In the genomic region with DNA sequence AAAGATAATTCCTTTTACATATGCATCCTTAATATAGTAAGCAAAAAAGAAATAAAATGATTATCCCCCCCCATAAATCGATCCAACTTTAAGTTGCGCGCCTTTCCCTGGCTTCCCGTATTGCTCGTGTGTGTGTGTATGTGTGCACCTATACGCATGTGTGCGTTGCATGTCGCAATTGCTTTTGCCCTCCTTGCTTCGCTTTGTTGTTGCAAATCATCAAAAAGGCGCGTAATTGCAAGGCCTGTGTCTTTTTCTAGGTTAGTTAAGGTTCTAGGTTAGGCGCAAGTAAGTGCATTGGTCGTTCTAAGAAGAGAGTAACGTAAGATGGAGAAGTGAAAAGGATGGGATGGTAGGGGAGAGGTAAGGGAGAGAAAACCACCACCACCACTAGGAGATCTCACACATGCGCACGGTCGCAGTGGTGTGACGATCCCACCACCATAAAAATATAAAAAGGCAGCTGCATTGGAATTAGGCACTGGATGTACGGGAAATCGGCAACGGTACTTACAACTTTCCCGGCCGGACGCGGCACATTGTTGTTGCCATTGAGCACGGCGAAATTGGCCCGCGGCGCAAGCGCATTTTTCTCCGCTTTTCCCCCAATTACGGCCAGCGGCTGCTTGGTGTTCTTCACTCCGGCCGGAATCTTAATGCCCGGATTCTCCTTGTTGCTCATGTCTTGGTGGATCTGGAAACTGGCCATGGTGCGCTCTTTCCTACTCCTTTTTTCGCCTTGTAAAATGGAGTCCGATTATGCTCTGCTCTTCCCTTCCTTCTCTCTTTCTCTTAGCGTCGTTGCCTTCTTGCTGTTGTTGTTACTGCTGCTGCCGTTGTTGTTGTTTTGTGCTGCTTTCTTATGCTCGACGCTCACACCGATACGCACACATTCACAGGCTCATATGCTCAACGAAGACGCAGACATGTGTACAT, we compare ENCODE assay signal across 3 fruit fly cellular contexts.
TF ChIP-seq lines count a peak whose summit lies in the region.

No protein-coding gene starts in this region.

- TF ChIP-seq CTCF in whole organism, embryonic (GFP tag; optimal IDR thresholded peaks at IDR 0.05; lab: Kevin White, UChicago) = no peak

TF ChIP-seq in whole organism, adult, 20 proteins besides CTCF, POLR2A, EP300 and RAD21:
- TF ChIP-seq pad (GFP tag; optimal IDR thresholded peaks at IDR 0.05; lab: Kevin White, UChicago) (peak; percentile 7), Clk (GFP tag; optimal IDR thresholded peaks at IDR 0.05; lab: Kevin White, UChicago) (no peak)

TF ChIP-seq in whole organism, embryonic, 481 proteins besides CTCF, POLR2A, EP300 and RAD21:
- TF ChIP-seq Aef1 (GFP tag; IDR thresholded peaks at IDR 0.05; lab: Robert Waterston, UW) = peak; percentile 64; the same call in 2 of the 3 replicates
- TF ChIP-seq CG15479 (GFP tag; optimal IDR thresholded peaks at IDR 0.05; lab: Kevin White, UChicago) = peak; percentile 79
- TF ChIP-seq CG3163 (GFP tag; optimal IDR thresholded peaks at IDR 0.05; lab: Kevin White, UChicago) = peak; percentile 57
- peak; percentile 73 for TF ChIP-seq Med (GFP tag; lab: Kevin White, UChicago)
- peak; percentile 36; the same call in 1 of the 2 replicates for TF ChIP-seq chm (GFP tag; IDR thresholded peaks at IDR 0.05; lab: Robert Waterston, UW)
- TF ChIP-seq ac (GFP tag; optimal IDR thresholded peaks at IDR 0.05; lab: Kevin White, UChicago) = peak; percentile 12
- peak; percentile 100 for TF ChIP-seq CG4360 (GFP tag; IDR thresholded peaks at IDR 0.05; lab: Robert Waterston, UW)
- TF ChIP-seq ems (GFP tag; optimal IDR thresholded peaks at IDR 0.05; lab: Kevin White, UChicago) = no peak
- TF ChIP-seq ewg (GFP tag; optimal IDR thresholded peaks at IDR 0.05; lab: Kevin White, UChicago) = peak; percentile 71
- TF ChIP-seq sqz (GFP tag; optimal IDR thresholded peaks at IDR 0.05; lab: Kevin White, UChicago) = no peak
- no peak for TF ChIP-seq tup (GFP tag; optimal IDR thresholded peaks at IDR 0.05; lab: Kevin White, UChicago)
- TF ChIP-seq bigmax (GFP tag; optimal IDR thresholded peaks at IDR 0.05; lab: Kevin White, UChicago) = peak; percentile 75
- no peak for TF ChIP-seq Bgb (GFP tag; IDR thresholded peaks at IDR 0.05; lab: Robert Waterston, UW; ENCODE audit: partially characterized antibody)
- TF ChIP-seq CG10543 (GFP tag; optimal IDR thresholded peaks at IDR 0.05; lab: Kevin White, UChicago) = peak; percentile 26
- peak; percentile 19 for TF ChIP-seq sens (GFP tag; lab: Kevin White, UChicago)
- peak; percentile 34; the same call in 1 of the 2 replicates for TF ChIP-seq Adf1 (GFP tag; IDR thresholded peaks at IDR 0.05; lab: Robert Waterston, UW)
- peak; percentile 71; the same call in 1 of the 2 replicates for TF ChIP-seq crol (GFP tag; IDR thresholded peaks at IDR 0.05; lab: Robert Waterston, UW)
- TF ChIP-seq ranshi (GFP tag; IDR thresholded peaks at IDR 0.05; lab: Robert Waterston, UW) = 0 out of 2 replicates have a peak, but pooled peaks have one; percentile 22
- TF ChIP-seq Trl (optimal IDR thresholded peaks at IDR 0.05; lab: Kevin White, UChicago) = peak; percentile 51 to 59
- TF ChIP-seq Trl (GFP tag; optimal IDR thresholded peaks at IDR 0.05; lab: Kevin White, UChicago) = no peak
- peak; percentile 1 for TF ChIP-seq Dp (GFP tag; optimal IDR thresholded peaks at IDR 0.05; lab: Kevin White, UChicago)
- TF ChIP-seq ttk (GFP tag; IDR thresholded peaks at IDR 0.05; lab: Robert Waterston, UW) = peak; percentile 32; the same call in 1 of the 2 replicates
- TF ChIP-seq toy (GFP tag; IDR thresholded peaks at IDR 0.05; lab: Robert Waterston, UW) = no peak
- TF ChIP-seq CG10565 (GFP tag; optimal IDR thresholded peaks at IDR 0.05; lab: Kevin White, UChicago) = no peak
- TF ChIP-seq nerfin-1 (tag; optimal IDR thresholded peaks at IDR 0.05; lab: Kevin White, UChicago) = peak; percentile 87
- TF ChIP-seq cg (GFP tag; optimal IDR thresholded peaks at IDR 0.05; lab: Kevin White, UChicago) = peak; percentile 79
- peak; percentile 71 for TF ChIP-seq cad (GFP tag; optimal IDR thresholded peaks at IDR 0.05; lab: Kevin White, UChicago)
- TF ChIP-seq pros (GFP tag; optimal IDR thresholded peaks at IDR 0.05; lab: Kevin White, UChicago) = peak; percentile 92
- TF ChIP-seq Sry-δ (GFP tag; optimal IDR thresholded peaks at IDR 0.05; lab: Kevin White, UChicago) = no peak
- TF ChIP-seq Atf3 (GFP tag; optimal IDR thresholded peaks at IDR 0.05; lab: Kevin White, UChicago) = no peak
- TF ChIP-seq twi (tag; optimal IDR thresholded peaks at IDR 0.05; lab: Kevin White, UChicago) = peak; percentile 62
- TF ChIP-seq Doc2 (GFP tag; IDR thresholded peaks at IDR 0.05; lab: Robert Waterston, UW) = no peak

TF ChIP-seq in whole organism, prepupa, 60 proteins besides CTCF, POLR2A, EP300 and RAD21:
- TF ChIP-seq Ets21C (GFP tag; optimal IDR thresholded peaks at IDR 0.05; lab: Kevin White, UChicago) = no peak
- no peak for TF ChIP-seq CG8632 (GFP tag; optimal IDR thresholded peaks at IDR 0.05; lab: Kevin White, UChicago)
- no peak for TF ChIP-seq CG8319 (GFP tag; optimal IDR thresholded peaks at IDR 0.05; lab: Kevin White, UChicago)
- no peak for TF ChIP-seq CG8119 (GFP tag; IDR thresholded peaks at IDR 0.05; lab: Robert Waterston, UW)
- no peak for TF ChIP-seq Blimp-1 (GFP tag; optimal IDR thresholded peaks at IDR 0.05; lab: Kevin White, UChicago)
- no peak for TF ChIP-seq Hr4 (GFP tag; optimal IDR thresholded peaks at IDR 0.05; lab: Kevin White, UChicago)
- no peak for TF ChIP-seq CG11902 (GFP tag; optimal IDR thresholded peaks at IDR 0.05; lab: Kevin White, UChicago)
- TF ChIP-seq Sox102F (GFP tag; optimal IDR thresholded peaks at IDR 0.05; lab: Kevin White, UChicago) = no peak
- no peak for TF ChIP-seq CG6276 (GFP tag; optimal IDR thresholded peaks at IDR 0.05; lab: Kevin White, UChicago)
- peak; percentile 80 for TF ChIP-seq CG1621 (tag; optimal IDR thresholded peaks at IDR 0.05; lab: Kevin White, UChicago)
- TF ChIP-seq esn (GFP tag; optimal IDR thresholded peaks at IDR 0.05; lab: Kevin White, UChicago) = no peak
- TF ChIP-seq CG11294 (GFP tag; IDR thresholded peaks at IDR 0.05; lab: Robert Waterston, UW) = no peak
- peak; percentile 61 for TF ChIP-seq Eip78C (GFP tag; lab: Kevin White, UChicago)
